Worm (Caenorhabditis elegans): ENCODE measurements around the gene F26H11.4.

F26H11.4 gene

ce11 chrII:14437922-14438458 lies 29.6 kb downstream of the F26H11.4 start, which contains the start of gene K04B12.2:
K04B12.2 (minus strand) TSS chrII:14437972.
- TF ChIP-seq elt-1 (tag; optimal IDR thresholded peaks at IDR 0.05; ENCODE audit: borderline replicate concordance, insufficient read depth) (no peak), ces-1 (GFP tag; optimal IDR thresholded peaks at IDR 0.05) (peak; percentile 18), sptf-1 (tag; optimal IDR thresholded peaks at IDR 0.05) (peak; percentile 48), zip-8 (tag; optimal IDR thresholded peaks at IDR 0.05) (no peak), unc-39 (tag; optimal IDR thresholded peaks at IDR 0.05) (no peak), lsy-2 (tag; optimal IDR thresholded peaks at IDR 0.05) (peak; percentile 46), blmp-1 (tag; optimal IDR thresholded peaks at IDR 0.05) (no peak), mep-1 (tag; optimal IDR thresholded peaks at IDR 0.05) (peak; percentile 51), hlh-1 (tag; optimal IDR thresholded peaks at IDR 0.05) (peak; percentile 32), unc-120 (tag; optimal IDR thresholded peaks at IDR 0.05; ENCODE audit: poor library complexity, severe bottlenecking) (peak; percentile 68), ceh-39 (tag; optimal IDR thresholded peaks at IDR 0.05) (peak; percentile 50), ceh-83 (GFP tag; optimal IDR thresholded peaks at IDR 0.05) (no peak), mls-2 (tag; optimal IDR thresholded peaks at IDR 0.05) (no peak), lin-13 (tag; optimal IDR thresholded peaks at IDR 0.05) (peak; percentile 52), ham-2 (GFP tag; optimal IDR thresholded peaks at IDR 0.05) (peak; percentile 72), lin-32 (GFP tag; optimal IDR thresholded peaks at IDR 0.05) (no peak), nhr-237 (tag; optimal IDR thresholded peaks at IDR 0.05) (peak; percentile 33), bed-3 (GFP tag; optimal IDR thresholded peaks at IDR 0.05) (no peak), mab-5 (tag; optimal IDR thresholded peaks at IDR 0.05) (no peak), ztf-11 (tag; optimal IDR thresholded peaks at IDR 0.05) (no peak), ceh-43 (GFP tag; optimal IDR thresholded peaks at IDR 0.05) (no peak), nhr-76 (tag; optimal IDR thresholded peaks at IDR 0.05) (no peak), elt-3 (tag; optimal IDR thresholded peaks at IDR 0.05) (peak; percentile 55), unc-62 (GFP tag; optimal IDR thresholded peaks at IDR 0.05) (peak; percentile 17), pha-4 (tag; optimal IDR thresholded peaks at IDR 0.05) (peak; percentile 82), nhr-2 (tag; optimal IDR thresholded peaks at IDR 0.05) (peak; percentile 85)

DNA sequence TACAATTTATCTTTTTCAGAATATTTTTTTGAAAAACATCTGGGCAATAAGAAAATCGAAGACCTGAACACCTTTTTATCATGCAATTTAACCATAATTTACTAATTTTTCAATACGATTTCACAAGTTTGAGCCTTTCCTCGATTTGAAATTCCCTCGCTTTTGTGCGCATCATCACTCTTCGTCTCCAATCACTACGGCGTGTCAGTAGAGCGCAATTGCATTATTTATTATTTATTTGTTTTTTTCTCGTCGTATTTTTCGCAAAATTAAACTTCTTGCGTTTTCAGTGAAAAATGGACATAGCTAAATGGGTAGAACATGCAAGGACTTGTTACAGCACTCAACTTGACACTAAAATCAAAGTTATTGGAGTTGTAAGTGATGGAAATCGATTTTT lies 32.7 kb downstream of the F26H11.4 start, which contains the start of gene smg-8:
smg-8 (plus strand) TSS at position 266 of the 400 bp plus-strand sequence.
- no peak for TF ChIP-seq tbx-8 (GFP tag; optimal IDR thresholded peaks at IDR 0.05)
- no peak for TF ChIP-seq hlh-1 (tag; optimal IDR thresholded peaks at IDR 0.05)
- peak; percentile 81 for TF ChIP-seq lsy-2 (tag; optimal IDR thresholded peaks at IDR 0.05)
- TF ChIP-seq nhr-12 (tag; optimal IDR thresholded peaks at IDR 0.05) = no peak
- TF ChIP-seq cnd-1 (tag; optimal IDR thresholded peaks at IDR 0.05) = peak; percentile 13
- TF ChIP-seq lin-13 (tag; optimal IDR thresholded peaks at IDR 0.05) = peak; percentile 26
- no peak for TF ChIP-seq nhr-2 (tag; optimal IDR thresholded peaks at IDR 0.05)
- TF ChIP-seq mls-2 (tag; optimal IDR thresholded peaks at IDR 0.05) = no peak
- TF ChIP-seq drap-1 (GFP tag; optimal IDR thresholded peaks at IDR 0.05) = no peak
- TF ChIP-seq ztf-11 (tag; optimal IDR thresholded peaks at IDR 0.05) = no peak
- no peak for TF ChIP-seq mab-5 (tag; optimal IDR thresholded peaks at IDR 0.05)
- peak; percentile 91 for TF ChIP-seq ces-1 (GFP tag; optimal IDR thresholded peaks at IDR 0.05)
- no peak for TF ChIP-seq unc-62 (GFP tag; optimal IDR thresholded peaks at IDR 0.05)
- no peak for TF ChIP-seq unc-39 (tag; optimal IDR thresholded peaks at IDR 0.05)
- peak; percentile 11 for TF ChIP-seq sptf-1 (tag; optimal IDR thresholded peaks at IDR 0.05)
- TF ChIP-seq lin-32 (GFP tag; optimal IDR thresholded peaks at IDR 0.05) = no peak
- TF ChIP-seq elt-1 (tag; optimal IDR thresholded peaks at IDR 0.05; ENCODE audit: borderline replicate concordance, insufficient read depth) = no peak
- peak; percentile 75 for TF ChIP-seq pha-4 (tag; optimal IDR thresholded peaks at IDR 0.05)
- TF ChIP-seq bed-3 (GFP tag; optimal IDR thresholded peaks at IDR 0.05) = no peak
- TF ChIP-seq ham-2 (GFP tag; optimal IDR thresholded peaks at IDR 0.05) = no peak
- no peak for TF ChIP-seq elt-3 (tag; optimal IDR thresholded peaks at IDR 0.05)
- no peak for TF ChIP-seq snpc-4 (tag; optimal IDR thresholded peaks at IDR 0.05)
- no peak for TF ChIP-seq M03D4.4 (tag; optimal IDR thresholded peaks at IDR 0.05)
- TF ChIP-seq ceh-39 (tag; optimal IDR thresholded peaks at IDR 0.05) = peak; percentile 57
- TF ChIP-seq flh-1 (GFP tag; optimal IDR thresholded peaks at IDR 0.05) = no peak
- peak; percentile 85 for TF ChIP-seq nhr-237 (tag; optimal IDR thresholded peaks at IDR 0.05)
- TF ChIP-seq mep-1 (tag; optimal IDR thresholded peaks at IDR 0.05) = peak; percentile 82
- no peak for TF ChIP-seq zip-8 (tag; optimal IDR thresholded peaks at IDR 0.05)
- no peak for TF ChIP-seq ceh-43 (GFP tag; optimal IDR thresholded peaks at IDR 0.05)

ce11 chrII:14451934-14452333 lies 43.5 kb downstream of the F26H11.4 start:
- TF ChIP-seq lin-13 (tag; optimal IDR thresholded peaks at IDR 0.05) = no peak
- TF ChIP-seq M03D4.4 (tag; optimal IDR thresholded peaks at IDR 0.05) = no peak
- no peak for TF ChIP-seq lin-32 (GFP tag; optimal IDR thresholded peaks at IDR 0.05)
- no peak for TF ChIP-seq nhr-237 (tag; optimal IDR thresholded peaks at IDR 0.05)
- no peak for TF ChIP-seq snpc-4 (tag; optimal IDR thresholded peaks at IDR 0.05)
- TF ChIP-seq ceh-39 (tag; optimal IDR thresholded peaks at IDR 0.05) = no peak
- no peak for TF ChIP-seq sptf-1 (tag; optimal IDR thresholded peaks at IDR 0.05)
- no peak for TF ChIP-seq mab-5 (tag; optimal IDR thresholded peaks at IDR 0.05)
- TF ChIP-seq mls-2 (tag; optimal IDR thresholded peaks at IDR 0.05) = no peak
- TF ChIP-seq unc-62 (GFP tag; optimal IDR thresholded peaks at IDR 0.05) = no peak
- no peak for TF ChIP-seq drap-1 (GFP tag; optimal IDR thresholded peaks at IDR 0.05)
- no peak for TF ChIP-seq ceh-83 (GFP tag; optimal IDR thresholded peaks at IDR 0.05)
- TF ChIP-seq nhr-28 (tag; optimal IDR thresholded peaks at IDR 0.05) = no peak
- no peak for TF ChIP-seq hlh-1 (tag; optimal IDR thresholded peaks at IDR 0.05)

Measured in whole organism, mixed stage, embryonic.